Worm (Caenorhabditis elegans) whole organism, young adult: ENCODE results near the gene spig-1.

ENCODE experiments used
- C06A6.2 ChIP-seq: fragments of 200-800 bp; sonication (Bioruptor generic); conservative IDR thresholded peaks from 2 replicates; pipeline ENCODE4 v1.3.6; 2022; ENCODE audit warnings: missing genetic modification characterization, missing compliant biosample characterization
- F10E7.11 ChIP-seq: sonication (generic microtip); optimal IDR thresholded peaks from 2 replicates; lab custom pipeline; 2017; ENCODE audit warnings: mild to moderate bottlenecking, missing genetic modification characterization, moderate library complexity, missing compliant biosample characterization
- F55B11.4 ChIP-seq: sonication (generic microtip); optimal IDR thresholded peaks from 2 replicates; lab custom pipeline; 2016; ENCODE audit warnings: missing compliant biosample characterization, missing genetic modification characterization, borderline replicate concordance; ENCODE audit not compliant: insufficient read depth
- Y53G8AR.9 ChIP-seq: fragments of 200-800 bp; sonication (Bioruptor generic); conservative IDR thresholded peaks from 2 replicates; pipeline ENCODE4 v1.3.6; 2022; ENCODE audit warnings: missing genetic modification reagents, missing genetic modification characterization, missing compliant biosample characterization
- Y56A3A.18 ChIP-seq: fragments of 200-800 bp; sonication (Bioruptor generic); IDR thresholded peaks from 2 replicates; pipeline ENCODE4 v1.3.6; 2022; ENCODE audit warnings: missing genetic modification reagents, missing genetic modification characterization, missing compliant biosample characterization
- Y95B8A.8 ChIP-seq: fragments of 200-800 bp; sonication (Bioruptor generic); IDR thresholded peaks from 2 replicates; pipeline ENCODE4 v1.3.6; 2022; ENCODE audit warnings: missing genetic modification reagents, missing genetic modification characterization, missing compliant biosample characterization
- akir-1 ChIP-seq: fragments of 200-800 bp; sonication (Bioruptor generic); optimal IDR thresholded peaks from 2 replicates; lab custom pipeline; 2018; ENCODE audit warnings: mild to moderate bottlenecking, missing genetic modification characterization, moderate library complexity, missing compliant biosample characterization
- aptf-2 ChIP-seq: fragments of 200-800 bp; sonication (Bioruptor generic); conservative IDR thresholded peaks from 2 replicates; pipeline ENCODE4 v1.3.6; 2022; ENCODE audit warnings: missing genetic modification reagents, missing genetic modification characterization, missing compliant biosample characterization
- attf-5 ChIP-seq: fragments of 200-800 bp; sonication (Bioruptor generic); optimal IDR thresholded peaks from 2 replicates; lab custom pipeline; 2018; ENCODE audit warnings: mild to moderate bottlenecking, missing genetic modification characterization, missing compliant biosample characterization
- ceh-40 ChIP-seq: fragments of 200-800 bp; sonication (Bioruptor generic); IDR thresholded peaks from 2 replicates; pipeline ENCODE4 v1.3.6; 2022; ENCODE audit warnings: missing genetic modification characterization, missing compliant biosample characterization
- die-1 ChIP-seq: sonication (generic microtip); optimal IDR thresholded peaks from 2 replicates; lab custom pipeline; 2016; ENCODE audit warnings: missing genotype, mild to moderate bottlenecking, missing genetic modification characterization, missing compliant biosample characterization
- dpff-1 ChIP-seq: sonication (generic microtip); optimal IDR thresholded peaks from 2 replicates; lab custom pipeline; 2017; ENCODE audit warnings: mild to moderate bottlenecking, missing genetic modification characterization, missing compliant biosample characterization
- him-1 ChIP-seq: sonication (generic microtip); optimal IDR thresholded peaks from 2 replicates; lab custom pipeline; 2016; ENCODE audit warnings: missing genotype, missing genetic modification reagents, missing genetic modification characterization, missing compliant biosample characterization
- hlh-26 ChIP-seq: fragments of 200-800 bp; sonication (Bioruptor generic); conservative IDR thresholded peaks from 2 replicates; pipeline ENCODE4 v1.3.6; 2022; ENCODE audit warnings: missing genetic modification reagents, missing genetic modification characterization, missing compliant biosample characterization
- nhr-80 ChIP-seq: sonication (generic microtip); optimal IDR thresholded peaks from 2 replicates; lab custom pipeline; 2016; ENCODE audit warnings: missing genetic modification characterization, missing compliant biosample characterization
- rec-8 ChIP-seq, 2 experiments: sonication (generic microtip); optimal IDR thresholded peaks; 2 replicates each; lab custom pipeline; 2016; ENCODE audit warnings: mild to moderate bottlenecking in 2 of 2, missing genetic modification characterization in 2 of 2, missing genetic modification reagents in 2 of 2, missing genotype in 2 of 2, missing biosample characterization in 1 of 2, missing compliant biosample characterization in 1 of 2, moderate library complexity in 1 of 2
- sptf-2 ChIP-seq: fragments of 200-800 bp; sonication (Bioruptor generic); optimal IDR thresholded peaks from 2 replicates; lab custom pipeline; 2018; ENCODE audit warnings: mild to moderate bottlenecking, missing genetic modification characterization, missing compliant biosample characterization

The spig-1 gene

DNA sequence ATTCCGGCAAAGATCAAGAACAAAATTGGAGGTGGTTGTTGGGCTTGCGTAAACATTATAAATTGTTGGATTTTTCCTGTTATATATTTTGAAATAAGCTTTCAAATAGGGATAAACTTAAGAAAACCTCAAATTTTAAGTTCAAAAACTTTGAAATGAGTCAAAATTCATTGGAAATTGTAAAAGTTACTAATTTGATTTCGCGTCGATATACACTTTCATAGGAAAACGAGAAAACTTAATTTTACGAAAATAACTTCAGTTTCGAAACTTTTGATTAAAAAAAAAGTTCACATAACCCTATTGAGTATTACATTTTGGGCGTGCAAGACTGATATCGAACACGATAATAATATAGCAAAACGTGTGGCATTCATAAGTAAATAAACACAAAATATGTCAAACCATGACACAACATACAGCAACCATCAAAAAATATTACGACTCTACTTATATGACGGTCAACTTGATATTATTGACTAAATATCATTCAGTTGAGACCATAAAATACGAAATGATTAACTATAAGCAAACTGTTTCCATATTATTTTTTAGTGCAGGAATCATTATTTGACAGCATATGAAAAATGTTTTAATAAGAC, 44.7 kb downstream of the spig-1 start:
- no peak for TF ChIP-seq akir-1
- no peak for TF ChIP-seq Y95B8A.8 (GFP tag; lab: Robert Waterston, UW)

DNA sequence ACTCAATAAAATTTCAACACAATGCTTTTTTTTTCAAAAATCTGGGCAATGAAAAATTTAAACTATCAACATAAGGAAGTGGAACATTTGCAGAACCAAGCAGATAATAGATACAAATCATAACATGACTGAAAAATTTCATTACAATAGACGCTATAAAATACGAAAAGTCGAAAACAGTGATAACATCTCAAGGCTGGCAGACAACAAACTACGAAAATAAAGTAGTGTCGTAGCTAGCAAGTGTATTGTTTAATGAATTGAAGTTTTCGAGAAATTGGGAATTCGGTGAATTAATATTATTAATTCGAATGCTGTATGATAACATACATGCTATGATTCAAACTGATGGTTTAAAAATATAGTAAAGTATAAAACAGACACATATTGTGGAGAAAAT, 45.3 kb downstream of the spig-1 start:
- TF ChIP-seq attf-5 (GFP tag; lab: Kevin White, UChicago): no peak
- TF ChIP-seq hlh-26 (GFP tag; lab: Robert Waterston, UW): no peak
- no peak for TF ChIP-seq akir-1
- TF ChIP-seq nhr-80 (tag; lab: Kevin White, UChicago): no peak
- TF ChIP-seq F10E7.11 (tag; lab: Kevin White, UChicago): no peak
- no peak for TF ChIP-seq sptf-2 (GFP tag; lab: Kevin White, UChicago)
- no peak for TF ChIP-seq dpff-1 (tag; lab: Kevin White, UChicago)
- no peak for TF ChIP-seq ceh-40 (GFP tag; lab: Robert Waterston, UW)
- no peak for TF ChIP-seq aptf-2 (GFP tag; lab: Robert Waterston, UW)
- TF ChIP-seq Y53G8AR.9 (GFP tag; lab: Robert Waterston, UW): no peak
- TF ChIP-seq F55B11.4 (tag; lab: Kevin White, UChicago): no peak
- no peak for TF ChIP-seq C06A6.2 (GFP tag; lab: Robert Waterston, UW)
- TF ChIP-seq him-1 (tag; lab: Kevin White, UChicago): no peak
- no peak for TF ChIP-seq rec-8 (tag; optimal IDR thresholded peaks at IDR 0.05; lab: Kevin White, UChicago)
- no peak for TF ChIP-seq die-1 (tag; lab: Kevin White, UChicago)
- TF ChIP-seq Y56A3A.18 (GFP tag; lab: Robert Waterston, UW): no peak
